Worm (Caenorhabditis elegans): Measurements from ENCODE around the gene acs-22.

DNA sequence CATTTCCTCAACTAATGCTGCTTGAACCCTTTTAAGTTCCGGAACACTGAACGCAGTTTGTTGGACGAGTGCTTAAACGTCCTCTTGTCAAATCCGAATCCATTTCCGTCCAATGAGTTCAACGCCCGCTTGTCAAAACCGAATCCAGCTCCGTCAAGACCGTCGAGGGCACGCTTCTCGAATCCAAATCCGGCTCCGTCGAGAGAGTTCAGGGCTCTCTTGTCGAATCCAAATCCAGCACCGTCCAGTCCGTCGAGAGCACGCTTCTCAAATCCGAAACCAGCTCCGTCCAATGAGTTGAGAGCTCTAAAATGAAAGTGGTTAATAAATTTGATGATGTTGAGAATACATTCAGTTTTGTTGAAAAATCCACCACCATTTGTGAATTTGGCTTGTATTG lies 13.2 kb upstream of the acs-22 start:
- no peak for TF ChIP-seq pha-4 (tag; optimal IDR thresholded peaks at IDR 0.05)
- TF ChIP-seq mml-1 (tag; optimal IDR thresholded peaks at IDR 0.05), result no peak
- no peak for TF ChIP-seq nhr-77 (tag; optimal IDR thresholded peaks at IDR 0.05)
- TF ChIP-seq nhr-11 (tag; optimal IDR thresholded peaks at IDR 0.05), result no peak
- no peak for TF ChIP-seq unc-39 (tag; optimal IDR thresholded peaks at IDR 0.05)
- TF ChIP-seq snpc-4 (tag; optimal IDR thresholded peaks at IDR 0.05), result no peak
- no peak for TF ChIP-seq ama-1 (optimal IDR thresholded peaks at IDR 0.05)
- TF ChIP-seq jun-1 (tag; optimal IDR thresholded peaks at IDR 0.05), result no peak
- TF ChIP-seq egl-5 (tag; optimal IDR thresholded peaks at IDR 0.05), result no peak
- TF ChIP-seq eor-1 (tag; optimal IDR thresholded peaks at IDR 0.05), result no peak
- no peak for TF ChIP-seq nhr-25 (tag; optimal IDR thresholded peaks at IDR 0.05)
- TF ChIP-seq nhr-12 (tag; optimal IDR thresholded peaks at IDR 0.05), result no peak
- no peak for TF ChIP-seq unc-62 (GFP tag; optimal IDR thresholded peaks at IDR 0.05)
